Fruit fly (Drosophila melanogaster): ENCODE results near the gene CG3618.

Gene CG3618

DNA sequence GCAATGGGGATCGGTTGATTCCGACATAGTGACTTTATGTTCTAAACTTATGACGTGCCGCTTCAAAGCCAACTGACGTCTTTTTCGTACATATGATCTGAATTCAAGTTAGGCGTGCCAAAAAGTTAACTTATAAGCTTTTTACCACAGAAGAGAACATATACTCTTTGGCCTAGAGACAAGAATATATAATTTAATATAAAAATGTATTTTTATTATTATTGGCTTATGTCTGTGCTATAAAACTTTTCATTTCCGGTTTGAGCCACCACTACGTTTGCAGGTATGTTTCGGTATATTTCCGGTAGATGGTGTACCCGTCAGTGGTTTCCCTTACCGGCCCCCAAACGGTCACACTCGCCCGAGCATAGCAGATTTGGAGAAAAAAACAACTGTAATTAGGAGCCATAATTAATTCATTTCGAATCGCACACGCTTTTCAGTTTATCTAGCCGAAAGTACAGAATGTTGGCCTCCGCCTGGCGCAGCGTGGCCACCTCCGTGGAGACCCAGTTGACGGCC, 17.5 kb downstream of the CG3618 start, which contains the start of the genes CG3698 and tzn (continued):
- no peak for TF ChIP-seq CG7745 (tag; optimal IDR thresholded peaks at IDR 0.05)
- peak; percentile 85 for TF ChIP-seq CG30403 (GFP tag; optimal IDR thresholded peaks at IDR 0.05)
- TF ChIP-seq CG11560 (tag; IDR thresholded peaks at IDR 0.05) = peak; percentile 79; the same call in 2 of the 3 replicates
- peak; percentile 89 for TF ChIP-seq CG12942 (GFP tag; optimal IDR thresholded peaks at IDR 0.05)
- peak; percentile 91 for TF ChIP-seq CG2712 (tag; optimal IDR thresholded peaks at IDR 0.05)
- TF ChIP-seq zf30C (GFP tag; optimal IDR thresholded peaks at IDR 0.05) = peak; percentile 39
- peak; percentile 86 for TF ChIP-seq ind (GFP tag; optimal IDR thresholded peaks at IDR 0.05)
- TF ChIP-seq Nf-YA (GFP tag; IDR thresholded peaks at IDR 0.05) = peak; percentile 89
- TF ChIP-seq Meics (GFP tag; optimal IDR thresholded peaks at IDR 0.05) = peak; percentile 97
- no peak for TF ChIP-seq Sox102F (GFP tag; optimal IDR thresholded peaks at IDR 0.05)
- peak in 1 of 3 experiments; percentile 28 for TF ChIP-seq Stat92E (GFP tag; optimal IDR thresholded peaks at IDR 0.05)
- peak; percentile 95 for TF ChIP-seq fd102C (GFP tag; optimal IDR thresholded peaks at IDR 0.05)
- peak; percentile 54 for TF ChIP-seq tx (GFP tag; optimal IDR thresholded peaks at IDR 0.05)
- TF ChIP-seq ato (GFP tag; IDR thresholded peaks at IDR 0.05; ENCODE audit: partially characterized antibody) = no peak
- peak; percentile 94 for TF ChIP-seq CG1603 (tag; optimal IDR thresholded peaks at IDR 0.05)
- peak; percentile 94 for TF ChIP-seq Asciz (GFP tag; optimal IDR thresholded peaks at IDR 0.05)
- TF ChIP-seq phol (tag; optimal IDR thresholded peaks at IDR 0.05) = peak; percentile 94
- peak; percentile 92 for TF ChIP-seq schlank (tag; optimal IDR thresholded peaks at IDR 0.05)
- peak; percentile 90 for TF ChIP-seq CG8359 (GFP tag; optimal IDR thresholded peaks at IDR 0.05; ENCODE audit: borderline replicate concordance)
- no peak for TF ChIP-seq Eip74EF (GFP tag; optimal IDR thresholded peaks at IDR 0.05)
- peak; percentile 86 for TF ChIP-seq ham (GFP tag; IDR thresholded peaks at IDR 0.05)
- peak; percentile 92 for TF ChIP-seq CG6683 (GFP tag; optimal IDR thresholded peaks at IDR 0.05)
- TF ChIP-seq CG10979 (tag; optimal IDR thresholded peaks at IDR 0.05) = peak; percentile 87
- no peak for TF ChIP-seq Blimp-1 (GFP tag; optimal IDR thresholded peaks at IDR 0.05)
- TF ChIP-seq CG18262 (tag; optimal IDR thresholded peaks at IDR 0.05) = peak; percentile 84
- peak; percentile 94 for TF ChIP-seq H15 (GFP tag; IDR thresholded peaks at IDR 0.05)
- no peak for TF ChIP-seq CG2129 (GFP tag; IDR thresholded peaks at IDR 0.05; ENCODE audit: partially characterized antibody)
- peak; percentile 89 for TF ChIP-seq BtbVII (GFP tag; optimal IDR thresholded peaks at IDR 0.05)
- peak; percentile 95 for TF ChIP-seq CG9876 (GFP tag; optimal IDR thresholded peaks at IDR 0.05)
- peak; percentile 90 for TF ChIP-seq CG3065 (GFP tag; optimal IDR thresholded peaks at IDR 0.05)
- peak; percentile 81 for TF ChIP-seq ssp (GFP tag; IDR thresholded peaks at IDR 0.05)
- TF ChIP-seq odd (GFP tag; optimal IDR thresholded peaks at IDR 0.05) = no peak
- peak; percentile 75 for TF ChIP-seq Ravus (GFP tag; IDR thresholded peaks at IDR 0.05)
- peak; percentile 90 for TF ChIP-seq CG10147 (GFP tag; optimal IDR thresholded peaks at IDR 0.05)
- TF ChIP-seq crol (GFP tag; IDR thresholded peaks at IDR 0.05) = peak; percentile 54
- TF ChIP-seq cas (GFP tag; IDR thresholded peaks at IDR 0.05) = peak; percentile 71
- TF ChIP-seq Oaz (GFP tag; IDR thresholded peaks at IDR 0.05) = peak; percentile 94
- TF ChIP-seq lilli (GFP tag; optimal IDR thresholded peaks at IDR 0.05) = peak; percentile 77
- peak; percentile 93 for TF ChIP-seq CG34376 (GFP tag; optimal IDR thresholded peaks at IDR 0.05)
- peak; percentile 91 for TF ChIP-seq CG14014 (GFP tag; IDR thresholded peaks at IDR 0.05)
- TF ChIP-seq CG7372 (GFP tag; IDR thresholded peaks at IDR 0.05) = peak; percentile 94
- no peak for TF ChIP-seq Trl (optimal IDR thresholded peaks at IDR 0.05)
- peak; percentile 90 for TF ChIP-seq Trl (GFP tag; optimal IDR thresholded peaks at IDR 0.05)
- TF ChIP-seq bsh (GFP tag; optimal IDR thresholded peaks at IDR 0.05) = peak in 1 of 2 experiments; percentile 89
- peak; percentile 93 for TF ChIP-seq CG14710 (tag; optimal IDR thresholded peaks at IDR 0.05)
- TF ChIP-seq usp (GFP tag; optimal IDR thresholded peaks at IDR 0.05) = no peak
- peak; percentile 91 for TF ChIP-seq H2.0 (GFP tag; IDR thresholded peaks at IDR 0.05)
- peak; percentile 87 for TF ChIP-seq psq (GFP tag; optimal IDR thresholded peaks at IDR 0.05)
- TF ChIP-seq vfl (GFP tag; optimal IDR thresholded peaks at IDR 0.05) = peak; percentile 67
- TF ChIP-seq knrl (GFP tag; IDR thresholded peaks at IDR 0.05; ENCODE audit: partially characterized antibody) = no peak; the same call in 2 of the 3 replicates

All from whole organism, embryonic.